Fruit fly (Drosophila melanogaster) whole organism, prepupa: ENCODE data around the gene GNBP3.

Experiments
- Blimp-1 ChIP-seq: fragments of 200-800 bp; sonication (Bioruptor generic); optimal IDR thresholded peaks from 3 replicates; lab custom pipeline; 2017; ENCODE audit warnings: missing biosample characterization, missing genetic modification characterization, mild to moderate bottlenecking, moderate library complexity, missing genetic modification reagents
- CG10631 ChIP-seq: fragments of 200-800 bp; sonication (Bioruptor generic); optimal IDR thresholded peaks from 2 replicates; lab custom pipeline; 2016; ENCODE audit warnings: missing biosample characterization, missing genetic modification characterization
- CG10669 ChIP-seq: fragments of 200-800 bp; sonication (Bioruptor generic); optimal IDR thresholded peaks from 3 replicates; lab custom pipeline; 2018; ENCODE audit warnings: missing biosample characterization, mild to moderate bottlenecking, missing genetic modification characterization, moderate library complexity
- CG11762 ChIP-seq: fragments of 200-800 bp; sonication (Bioruptor generic); optimal IDR thresholded peaks from 3 replicates; lab custom pipeline; 2016; ENCODE audit warnings: missing biosample characterization, missing genetic modification characterization; ENCODE audit not compliant: insufficient read depth
- CG15336 ChIP-seq: fragments of 200-800 bp; sonication (Bioruptor generic); IDR thresholded peaks from 2 replicates; pipeline ENCODE4 v1.3.6; 2022; ENCODE audit warnings: missing biosample characterization, missing genetic modification characterization
- CG16779 ChIP-seq: fragments of 200-800 bp; sonication (Bioruptor generic); optimal IDR thresholded peaks from 3 replicates; lab custom pipeline; 2017; ENCODE audit warnings: missing biosample characterization, mild to moderate bottlenecking, missing genetic modification characterization
- CG34406 ChIP-seq: fragments of 200-800 bp; sonication (Bioruptor generic); optimal IDR thresholded peaks from 3 replicates; lab custom pipeline; 2016; ENCODE audit warnings: missing biosample characterization, missing genetic modification characterization
- CG4318 ChIP-seq: fragments of 200-800 bp; sonication (Bioruptor generic); optimal IDR thresholded peaks from 3 replicates; lab custom pipeline; 2017; ENCODE audit warnings: missing biosample characterization, mild to moderate bottlenecking, missing genetic modification characterization
- CG6276 ChIP-seq: fragments of 200-800 bp; sonication (Bioruptor generic); optimal IDR thresholded peaks from 2 replicates; lab custom pipeline; 2017; ENCODE audit warnings: missing biosample characterization, mild to moderate bottlenecking, missing genetic modification characterization
- CG6792 ChIP-seq: fragments of 200-800 bp; sonication (Bioruptor generic); optimal IDR thresholded peaks from 3 replicates; lab custom pipeline; 2016; ENCODE audit warnings: missing biosample characterization, missing genetic modification characterization
- CG8119 ChIP-seq: fragments of 200-800 bp; sonication (Bioruptor generic); IDR thresholded peaks from 3 replicates; pipeline ENCODE4 v1.3.6; 2022; ENCODE audit warnings: missing biosample characterization, missing genetic modification characterization
- CG8319 ChIP-seq: fragments of 200-800 bp; sonication (Bioruptor generic); optimal IDR thresholded peaks from 3 replicates; lab custom pipeline; 2016; ENCODE audit warnings: missing biosample characterization, missing genetic modification characterization
- CG9139 ChIP-seq: fragments of 200-800 bp; sonication (Bioruptor generic); optimal IDR thresholded peaks from 3 replicates; lab custom pipeline; 2017; ENCODE audit warnings: missing biosample characterization, mild to moderate bottlenecking, missing genetic modification characterization
- Eip75B ChIP-seq: fragments of 200-800 bp; sonication (Bioruptor generic); optimal IDR thresholded peaks from 3 replicates; lab custom pipeline; 2016; ENCODE audit warnings: missing biosample characterization, missing genetic modification characterization
- Eip93F ChIP-seq: fragments of 200-800 bp; sonication (Bioruptor generic); optimal IDR thresholded peaks from 2 replicates; lab custom pipeline; 2016; ENCODE audit warnings: missing biosample characterization, mild to moderate bottlenecking, missing genetic modification characterization
- Ets21C ChIP-seq: fragments of 200-800 bp; sonication (Bioruptor generic); optimal IDR thresholded peaks from 3 replicates; lab custom pipeline; 2016; ENCODE audit warnings: missing biosample characterization, missing genetic modification characterization
- Hr38 ChIP-seq: sonication (Bioruptor generic); optimal IDR thresholded peaks from 2 replicates; lab custom pipeline; 2016; ENCODE audit warnings: missing biosample characterization, missing genetic modification characterization
- Hr39 ChIP-seq: fragments of 200-800 bp; sonication (Bioruptor generic); optimal IDR thresholded peaks from 2 replicates; lab custom pipeline; 2016; ENCODE audit warnings: missing biosample characterization, missing genetic modification characterization
- Hr4 ChIP-seq: fragments of 200-800 bp; sonication (Bioruptor generic); optimal IDR thresholded peaks from 3 replicates; lab custom pipeline; 2016; ENCODE audit warnings: missing biosample characterization, missing genetic modification characterization
- Met ChIP-seq: fragments of 200-800 bp; sonication (Bioruptor generic); optimal IDR thresholded peaks from 3 replicates; lab custom pipeline; 2016; ENCODE audit warnings: missing biosample characterization, missing genetic modification characterization
- OdsH ChIP-seq: fragments of 200-800 bp; sonication (Bioruptor generic); optimal IDR thresholded peaks from 3 replicates; lab custom pipeline; 2016; ENCODE audit warnings: missing biosample characterization, missing genetic modification characterization
- Smox ChIP-seq: fragments of 200-800 bp; sonication (Bioruptor generic); optimal IDR thresholded peaks from 3 replicates; lab custom pipeline; 2016; ENCODE audit warnings: missing biosample characterization, missing genetic modification characterization
- Sox102F ChIP-seq: fragments of 200-800 bp; sonication (Bioruptor generic); optimal IDR thresholded peaks from 2 replicates; lab custom pipeline; 2016; ENCODE audit warnings: missing biosample characterization, mild to moderate bottlenecking, missing genetic modification characterization
- Sox14 ChIP-seq: fragments of 200-800 bp; sonication (Bioruptor generic); optimal IDR thresholded peaks from 3 replicates; lab custom pipeline; 2016; ENCODE audit warnings: missing biosample characterization, missing genetic modification characterization
- Sox15 ChIP-seq: fragments of 200-800 bp; sonication (Bioruptor generic); optimal IDR thresholded peaks from 3 replicates; lab custom pipeline; 2016; ENCODE audit warnings: missing biosample characterization, missing genetic modification characterization
- achi ChIP-seq: fragments of 200-800 bp; sonication (Bioruptor generic); optimal IDR thresholded peaks from 3 replicates; lab custom pipeline; 2016; ENCODE audit warnings: missing biosample characterization, missing genetic modification characterization
- cyc ChIP-seq: fragments of 200-800 bp; sonication (Bioruptor generic); optimal IDR thresholded peaks from 3 replicates; lab custom pipeline; 2016; ENCODE audit warnings: missing biosample characterization, missing genetic modification characterization
- eg ChIP-seq: fragments of 200-800 bp; sonication (Bioruptor generic); IDR thresholded peaks from 3 replicates; pipeline ENCODE4 v1.3.6; 2022; ENCODE audit warnings: missing biosample characterization, missing genetic modification characterization
- esn ChIP-seq: fragments of 200-800 bp; sonication (Bioruptor generic); optimal IDR thresholded peaks from 2 replicates; lab custom pipeline; 2016; ENCODE audit warnings: missing biosample characterization, mild to moderate bottlenecking, missing genetic modification characterization, moderate library complexity
- fd59A ChIP-seq: fragments of 200-800 bp; sonication (Bioruptor generic); optimal IDR thresholded peaks from 2 replicates; lab custom pipeline; 2017; ENCODE audit warnings: missing biosample characterization, mild to moderate bottlenecking, missing genetic modification characterization, missing genetic modification reagents
- fd85E ChIP-seq: fragments of 200-800 bp; sonication (Bioruptor generic); optimal IDR thresholded peaks from 3 replicates; lab custom pipeline; 2016; ENCODE audit warnings: missing biosample characterization, missing genetic modification characterization
- fkh ChIP-seq: fragments of 200-800 bp; sonication (Bioruptor generic); optimal IDR thresholded peaks from 3 replicates; lab custom pipeline; 2017; ENCODE audit warnings: missing biosample characterization, mild to moderate bottlenecking, missing genetic modification characterization, moderate library complexity
- lz ChIP-seq: fragments of 200-800 bp; sonication (Bioruptor generic); optimal IDR thresholded peaks from 3 replicates; lab custom pipeline; 2016; ENCODE audit warnings: missing biosample characterization, missing genetic modification characterization
- net ChIP-seq: fragments of 200-800 bp; sonication (Bioruptor generic); optimal IDR thresholded peaks from 3 replicates; lab custom pipeline; 2016; ENCODE audit warnings: missing biosample characterization, missing genetic modification characterization
- pdm3 ChIP-seq: fragments of 200-800 bp; sonication (Bioruptor generic); optimal IDR thresholded peaks from 3 replicates; lab custom pipeline; 2016; ENCODE audit warnings: missing biosample characterization, missing genetic modification characterization
- salr ChIP-seq, 2 experiments: fragments of 200-800 bp; sonication (Bioruptor generic); optimal IDR thresholded peaks; 3 replicates each; lab custom pipeline; 2016 to 2018; ENCODE audit warnings: missing biosample characterization in 2 of 2, missing genetic modification characterization in 2 of 2, mild to moderate bottlenecking in 1 of 2
- spab ChIP-seq: fragments of 200-800 bp; sonication (Bioruptor generic); optimal IDR thresholded peaks from 2 replicates; lab custom pipeline; 2017; ENCODE audit warnings: missing biosample characterization, mild to moderate bottlenecking, missing genetic modification characterization, missing genetic modification reagents
- svp ChIP-seq: fragments of 200-800 bp; sonication (Bioruptor generic); peaks from one replicate; lab custom pipeline; 2016; ENCODE audit warnings: missing biosample characterization, missing genetic modification characterization
- topi ChIP-seq: fragments of 200-800 bp; sonication (Bioruptor generic); optimal IDR thresholded peaks from 3 replicates; lab custom pipeline; 2016; ENCODE audit warnings: missing biosample characterization, missing genetic modification characterization
- vri ChIP-seq: fragments of 200-800 bp; sonication (Bioruptor generic); optimal IDR thresholded peaks from 3 replicates; lab custom pipeline; 2016; ENCODE audit warnings: missing biosample characterization, mild to moderate bottlenecking, missing genetic modification characterization

The GNBP3 gene

DNA sequence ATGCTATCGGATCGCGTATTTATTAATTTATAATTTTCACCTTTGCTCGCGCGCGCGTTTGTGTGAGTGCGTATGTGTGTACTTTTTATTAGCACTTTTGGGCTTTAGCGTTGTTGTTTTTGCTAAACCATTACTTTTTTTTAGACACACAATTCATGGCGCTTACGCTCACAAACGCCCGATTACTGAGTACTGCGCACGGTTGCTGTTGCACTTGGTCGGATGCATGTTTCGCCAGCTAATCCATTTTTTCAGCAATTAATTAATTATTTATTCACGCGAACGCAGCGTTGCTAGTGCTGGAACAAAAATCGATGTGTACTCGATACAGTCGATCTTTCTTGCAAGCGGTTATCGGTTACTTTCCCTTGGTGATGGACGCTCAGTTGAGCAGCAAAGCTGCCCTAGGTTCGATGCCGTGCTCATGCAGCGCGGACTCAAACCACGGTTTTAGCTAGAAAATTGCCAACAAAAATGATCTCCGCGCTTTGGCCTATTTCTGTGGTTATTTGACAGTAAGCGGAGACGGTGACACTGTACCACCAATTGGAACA lies 42.9 kb downstream of the GNBP3 start, which contains the start of the genes smg and CG5087 (continued):
- no peak for TF ChIP-seq CG11762
- TF ChIP-seq vri (GFP tag; lab: Kevin White, UChicago): no peak
- peak; percentile 83 for TF ChIP-seq svp (GFP tag; lab: Kevin White, UChicago)
- TF ChIP-seq Smox: no peak
- no peak for TF ChIP-seq cyc
- no peak for TF ChIP-seq Hr4
- no peak; the same call in 2 of the 3 replicates for TF ChIP-seq CG8119
- TF ChIP-seq CG10631 (GFP tag; lab: Kevin White, UChicago): no peak
- TF ChIP-seq CG34406: no peak
- no peak for TF ChIP-seq CG10669 (GFP tag; lab: Kevin White, UChicago)
- peak; percentile 13 for TF ChIP-seq Hr39 (GFP tag; lab: Kevin White, UChicago)
- peak; percentile 75 for TF ChIP-seq fkh (GFP tag; lab: Kevin White, UChicago)
- no peak for TF ChIP-seq Sox14 (GFP tag; lab: Kevin White, UChicago)
- no peak for TF ChIP-seq Ets21C (GFP tag; lab: Kevin White, UChicago)
- TF ChIP-seq CG4318 (GFP tag; lab: Kevin White, UChicago): no peak
- TF ChIP-seq Met (GFP tag; lab: Kevin White, UChicago): no peak
- TF ChIP-seq CG6276: no peak
- no peak for TF ChIP-seq CG6792 (GFP tag; lab: Kevin White, UChicago)
- TF ChIP-seq achi (GFP tag; lab: Kevin White, UChicago): no peak
- no peak for TF ChIP-seq net (GFP tag; lab: Kevin White, UChicago)
- TF ChIP-seq pdm3 (GFP tag; lab: Kevin White, UChicago): no peak
- TF ChIP-seq Sox102F (GFP tag; lab: Kevin White, UChicago): no peak
- no peak; the same call in 2 of the 3 replicates for TF ChIP-seq eg
- TF ChIP-seq CG9139 (GFP tag; lab: Kevin White, UChicago): no peak
- TF ChIP-seq CG8319: no peak
- no peak for TF ChIP-seq Sox15 (GFP tag; lab: Kevin White, UChicago)
- TF ChIP-seq Hr38 (GFP tag; lab: Kevin White, UChicago): no peak
- no peak for TF ChIP-seq fd59A (GFP tag; lab: Kevin White, UChicago)
- no peak for TF ChIP-seq topi (GFP tag; lab: Kevin White, UChicago)
- peak; percentile 13 for TF ChIP-seq Eip93F (GFP tag; lab: Kevin White, UChicago)
- no peak for TF ChIP-seq CG16779 (tag; lab: Kevin White, UChicago)
- TF ChIP-seq OdsH (GFP tag; lab: Kevin White, UChicago): no peak

DNA sequence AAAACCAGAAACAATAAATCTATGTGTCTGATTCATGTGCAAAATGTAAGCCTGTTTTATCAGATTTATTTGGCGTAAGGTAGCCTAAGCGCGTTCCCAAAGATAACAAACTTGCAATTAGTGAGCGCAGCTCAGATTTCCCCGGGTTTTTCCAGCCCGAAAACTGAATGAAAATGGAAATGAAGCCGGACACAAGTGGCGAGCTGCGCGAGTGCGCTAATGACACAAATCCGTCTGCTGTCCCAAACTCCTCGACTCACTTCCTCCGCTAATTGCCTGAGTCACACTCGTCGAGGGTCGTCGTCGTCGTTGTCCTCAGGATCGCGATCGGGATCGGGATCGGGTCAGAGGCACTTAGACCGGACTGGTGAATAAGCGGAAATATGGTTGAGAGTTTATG lies 47.7 kb downstream of the GNBP3 start:
- no peak for TF ChIP-seq CG10669 (GFP tag; lab: Kevin White, UChicago)
- TF ChIP-seq lz (GFP tag; lab: Kevin White, UChicago): no peak
- TF ChIP-seq fd85E (GFP tag; lab: Kevin White, UChicago): no peak
- TF ChIP-seq Ets21C (GFP tag; lab: Kevin White, UChicago): no peak
- TF ChIP-seq svp (GFP tag; lab: Kevin White, UChicago): no peak
- no peak for TF ChIP-seq topi (GFP tag; lab: Kevin White, UChicago)
- no peak for TF ChIP-seq Hr38 (GFP tag; lab: Kevin White, UChicago)
- no peak for TF ChIP-seq cyc
- no peak for TF ChIP-seq esn (GFP tag; lab: Kevin White, UChicago)
- TF ChIP-seq Sox14 (GFP tag; lab: Kevin White, UChicago): no peak
- no peak for TF ChIP-seq CG8319
- no peak for TF ChIP-seq salr (GFP tag; optimal IDR thresholded peaks at IDR 0.05; lab: Kevin White, UChicago)
- no peak for TF ChIP-seq Hr39 (GFP tag; lab: Kevin White, UChicago)
- TF ChIP-seq spab (GFP tag; lab: Kevin White, UChicago): no peak
- TF ChIP-seq Eip75B: no peak
- TF ChIP-seq CG15336 (GFP tag; lab: Robert Waterston, UW): no peak
- TF ChIP-seq pdm3 (GFP tag; lab: Kevin White, UChicago): no peak
- no peak for TF ChIP-seq Blimp-1 (GFP tag; lab: Kevin White, UChicago)
